Worm (Caenorhabditis elegans) whole organism, mixed stage, embryonic: ENCODE measurements around the gene cec-4.

Experiments used
- bed-3 ChIP-seq: fragments of 200-800 bp; sonication (Bioruptor generic); optimal IDR thresholded peaks from 3 replicates; lab custom pipeline; 2018; ENCODE audit warnings: mild to moderate bottlenecking, missing genetic modification characterization, moderate library complexity, missing compliant biosample characterization
- drap-1 ChIP-seq: fragments of 200-800 bp; sonication (Bioruptor generic); optimal IDR thresholded peaks from 3 replicates; lab custom pipeline; 2018; ENCODE audit warnings: mild to moderate bottlenecking, missing genetic modification characterization, missing compliant biosample characterization
- lin-32 ChIP-seq: fragments of 200-800 bp; sonication (Bioruptor generic); optimal IDR thresholded peaks from 2 replicates; lab custom pipeline; 2018; ENCODE audit warnings: mild to moderate bottlenecking, missing genetic modification characterization, missing compliant biosample characterization
- mep-1 ChIP-seq: fragments of 150-350 bp; optimal IDR thresholded peaks from 2 replicates; lab custom pipeline; 2017; ENCODE audit warnings: missing biosample characterization, missing genetic modification reagents, missing genetic modification characterization, inconsistent platforms
- mls-2 ChIP-seq: sonication (generic microtip); optimal IDR thresholded peaks from 2 replicates; lab custom pipeline; 2016; ENCODE audit warnings: mild to moderate bottlenecking, missing genetic modification characterization, moderate library complexity, missing compliant biosample characterization
- nhr-28 ChIP-seq: fragments of 150-350 bp; optimal IDR thresholded peaks from 2 replicates; lab custom pipeline; 2014; ENCODE audit warnings: missing biosample characterization, missing genetic modification characterization
- pha-4 ChIP-seq: fragments of 150-350 bp; optimal IDR thresholded peaks from 2 replicates; lab custom pipeline; 2018; ENCODE audit warnings: missing biosample characterization, missing genetic modification reagents, missing genetic modification characterization
- snpc-4 ChIP-seq: fragments of 150-350 bp; optimal IDR thresholded peaks from 2 replicates; lab custom pipeline; 2014; ENCODE audit warnings: missing biosample characterization, missing genetic modification characterization
- sptf-1 ChIP-seq: sonication (generic microtip); optimal IDR thresholded peaks from 2 replicates; lab custom pipeline; 2017; ENCODE audit warnings: mild to moderate bottlenecking, missing genetic modification characterization, moderate library complexity, missing compliant biosample characterization
- ztf-11 ChIP-seq: fragments of 150-350 bp; optimal IDR thresholded peaks from 2 replicates; lab custom pipeline; 2014; ENCODE audit warnings: missing biosample characterization, missing genetic modification characterization

DNA sequence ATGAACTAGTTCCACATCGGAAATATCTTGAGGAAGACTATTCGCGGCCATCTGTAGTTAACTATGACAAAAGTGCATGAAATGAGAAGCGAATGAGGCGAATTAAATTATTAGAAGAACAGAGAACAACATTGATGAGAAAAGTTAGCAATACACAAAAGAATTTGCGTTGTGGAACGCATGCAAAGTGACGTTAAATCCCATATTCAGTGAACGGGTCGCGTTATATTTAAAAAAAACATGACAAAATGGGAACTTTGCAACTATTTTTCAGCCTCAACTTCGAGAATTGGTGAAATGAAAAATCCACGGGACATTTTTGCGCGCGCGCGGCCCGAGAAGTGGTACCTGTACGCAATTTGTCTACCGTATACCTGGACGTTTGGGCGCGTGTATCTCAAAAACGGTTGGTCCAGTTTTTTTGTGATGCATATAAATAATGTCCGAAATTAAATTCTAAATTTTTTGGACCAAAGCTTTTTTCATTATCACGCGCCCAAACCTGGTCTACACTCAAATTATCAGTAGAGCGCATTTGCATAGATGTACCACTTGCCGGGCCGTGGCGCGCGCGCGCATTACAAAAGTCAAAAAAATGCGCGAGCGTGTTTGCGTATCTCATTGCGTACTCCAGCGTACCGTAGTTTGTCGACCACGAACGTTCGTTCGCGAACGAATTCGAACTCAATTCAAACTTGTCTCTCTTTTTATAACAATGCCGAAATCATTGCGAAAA lies 27.5 kb upstream of the cec-4 start, which contains the start of the genes cdd-2 and oef-1:
- TF ChIP-seq lin-32 (GFP tag; lab: Kevin White, UChicago) (no peak), nhr-28 (tag; lab: Kevin White, UChicago) (no peak), pha-4 (no peak), snpc-4 (tag; lab: Kevin White, UChicago) (no peak), mep-1 (tag; lab: Kevin White, UChicago) (no peak), drap-1 (GFP tag; lab: Kevin White, UChicago) (no peak), bed-3 (GFP tag; lab: Kevin White, UChicago) (no peak), mls-2 (tag; lab: Kevin White, UChicago) (no peak), ztf-11 (tag; lab: Kevin White, UChicago) (no peak), sptf-1 (tag; lab: Kevin White, UChicago) (no peak)
